Fruit fly (Drosophila melanogaster) whole organism: ENCODE data around the gene Uch.

Source experiments
- CG8478 ChIP-seq: fragments of >200 bp; optimal IDR thresholded peaks from 2 replicates; lab custom pipeline; 2018; ENCODE audit warnings: inconsistent platforms
- Dll ChIP-seq: fragments of >200 bp; optimal IDR thresholded peaks from 2 replicates; lab custom pipeline; 2017
- EcR ChIP-seq, 2 experiments: fragments of >200 bp; optimal IDR thresholded peaks; 2 replicates each; lab custom pipeline; 2017; ENCODE audit warnings: missing biosample characterization in 2 of 2, missing genetic modification characterization in 2 of 2, missing genetic modification reagents in 2 of 2
- pan ChIP-seq: fragments of >200 bp; optimal IDR thresholded peaks from 2 replicates; lab custom pipeline; 2017
- psq ChIP-seq: fragments of >200 bp; optimal IDR thresholded peaks from 2 replicates; lab custom pipeline; 2017
- usp ChIP-seq: fragments of >200 bp; optimal IDR thresholded peaks from 2 replicates; lab custom pipeline; 2017; ENCODE audit warnings: missing biosample characterization, missing genetic modification characterization, mixed read lengths

DNA sequence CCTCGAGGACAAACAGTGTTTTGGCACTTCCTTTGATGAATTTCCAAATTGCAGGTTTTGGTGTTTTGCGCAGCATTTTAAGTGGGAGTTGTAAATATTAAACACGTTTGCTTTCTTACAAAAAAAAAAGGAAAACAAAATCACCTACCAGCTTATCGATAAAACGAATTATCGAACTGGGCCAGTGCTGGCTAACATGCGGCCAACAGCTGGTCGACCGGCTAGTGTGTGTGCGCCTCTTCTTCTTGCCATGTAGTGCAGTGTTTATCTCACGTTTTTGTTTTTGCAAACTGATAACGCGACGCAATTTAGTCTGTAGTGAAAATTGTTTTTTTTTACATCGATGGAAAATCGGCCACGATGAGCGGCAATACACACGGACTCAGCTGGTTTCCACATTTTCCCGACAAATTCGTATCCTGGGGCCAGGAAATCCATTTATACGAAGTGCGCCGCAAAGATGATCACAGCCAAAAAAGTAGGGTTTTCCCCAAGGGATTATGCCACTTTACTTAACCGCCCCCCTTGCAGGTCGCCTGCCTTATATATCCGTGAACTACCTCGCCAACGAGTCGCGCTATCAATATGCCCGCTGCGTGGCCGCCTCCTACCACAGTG is 3.2 kb upstream of the Uch start, which contains the start of the genes CG15386, CG42371 and mio:
- no peak for TF ChIP-seq psq (lab: Kevin White, UChicago)
- no peak for TF ChIP-seq Dll (lab: Kevin White, UChicago)
- no peak for TF ChIP-seq usp
- no peak for TF ChIP-seq pan (lab: Kevin White, UChicago)
- TF ChIP-seq CG8478 (lab: Kevin White, UChicago) = no peak
- TF ChIP-seq EcR (GFP tag; optimal IDR thresholded peaks at IDR 0.05; lab: Kevin White, UChicago) = no peak
